Worm (Caenorhabditis elegans): Measurements from ENCODE around the gene H20J04.1.

Gene H20J04.1

DNA sequence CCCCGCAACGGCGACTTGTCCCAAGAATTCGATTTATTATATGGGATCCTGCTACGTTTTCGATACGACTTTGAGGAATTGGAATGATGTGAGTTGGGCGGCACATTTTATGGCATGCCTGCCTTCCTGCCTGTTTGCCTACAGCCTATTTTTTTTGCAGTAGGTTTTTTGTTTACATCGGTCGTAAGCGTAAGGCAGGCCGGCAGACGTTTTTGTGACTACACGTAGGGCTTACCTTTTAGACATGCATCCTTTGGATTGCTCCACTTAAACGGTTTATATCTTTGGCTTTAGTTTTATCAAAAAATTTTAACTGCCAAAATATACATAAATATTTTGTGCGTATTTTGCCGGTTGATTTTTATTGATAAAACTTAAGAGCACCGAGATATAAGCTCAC is 3.8 kb downstream of the H20J04.1 start:
- no peak for TF ChIP-seq eor-1 (tag; optimal IDR thresholded peaks at IDR 0.05)
- TF ChIP-seq lsy-12 (tag; optimal IDR thresholded peaks at IDR 0.05) = no peak
- no peak for TF ChIP-seq unc-62 (GFP tag; optimal IDR thresholded peaks at IDR 0.05)
- no peak for TF ChIP-seq fkh-10 (GFP tag; optimal IDR thresholded peaks at IDR 0.05)
- TF ChIP-seq aly-2 (tag; optimal IDR thresholded peaks at IDR 0.05) = no peak
- TF ChIP-seq snpc-4 (tag; optimal IDR thresholded peaks at IDR 0.05) = no peak
- no peak for TF ChIP-seq nfya-1 (tag; optimal IDR thresholded peaks at IDR 0.05; ENCODE audit: insufficient read depth)
- no peak for TF ChIP-seq fos-1 (tag; optimal IDR thresholded peaks at IDR 0.05)
- no peak for TF ChIP-seq egl-5 (tag; optimal IDR thresholded peaks at IDR 0.05)
- TF ChIP-seq nhr-77 (tag; optimal IDR thresholded peaks at IDR 0.05) = no peak
- TF ChIP-seq nhr-237 (tag; optimal IDR thresholded peaks at IDR 0.05) = no peak
- no peak for TF ChIP-seq tbx-2 (tag; optimal IDR thresholded peaks at IDR 0.05)
- TF ChIP-seq ceh-28 (tag; optimal IDR thresholded peaks at IDR 0.05) = no peak
- no peak for TF ChIP-seq nhr-67 (tag; optimal IDR thresholded peaks at IDR 0.05)

DNA sequence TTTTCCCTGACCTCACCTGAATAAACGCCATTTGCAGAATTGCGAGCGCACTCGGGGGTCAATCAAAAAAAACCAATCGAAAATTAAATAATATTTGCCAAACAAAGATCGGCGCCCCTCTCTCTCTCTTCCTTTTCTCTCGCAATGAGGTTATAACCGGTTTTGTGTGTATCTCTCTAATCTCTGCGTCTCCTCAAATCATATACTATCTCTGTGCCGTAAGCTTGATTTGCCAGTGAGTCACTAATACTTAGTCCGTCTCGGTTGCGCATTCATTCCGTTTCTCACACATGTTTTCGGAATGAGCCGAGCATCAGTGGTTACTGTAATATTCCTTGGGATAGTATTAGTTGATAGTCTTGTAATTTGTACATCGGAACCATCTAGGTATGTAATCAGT is 6.7 kb downstream of the H20J04.1 start:
- TF ChIP-seq pha-4 (tag; optimal IDR thresholded peaks at IDR 0.05) = peak; percentile 41
- no peak for TF ChIP-seq ZK546.5 (tag; optimal IDR thresholded peaks at IDR 0.05)
- TF ChIP-seq nhr-25 (tag; optimal IDR thresholded peaks at IDR 0.05) = peak; percentile 54

DNA sequence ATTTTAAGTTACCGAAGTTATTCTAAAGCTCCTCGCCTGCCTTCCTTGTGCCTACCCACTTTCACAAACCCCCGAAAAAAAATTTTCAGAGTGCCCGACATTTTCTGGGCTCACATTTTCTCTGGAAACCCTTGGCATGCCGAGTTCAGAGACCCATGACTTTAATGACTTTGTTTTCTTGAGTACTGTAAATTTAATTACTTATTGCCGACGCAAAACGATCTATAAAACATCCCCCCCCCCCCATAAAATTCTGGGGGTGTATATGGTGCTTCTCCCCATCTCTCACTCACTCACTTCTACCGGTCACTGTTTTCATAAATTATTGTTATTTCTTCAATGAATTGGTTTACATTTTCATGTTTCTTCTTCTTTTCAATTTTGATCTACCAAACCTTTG is 12.5 kb downstream of the H20J04.1 start, which contains the start of gene try-9:
Gene try-9, plus strand, starts transcription at position 301 of the 400 bp plus-strand sequence.
- no peak for TF ChIP-seq pqm-1 (tag; optimal IDR thresholded peaks at IDR 0.05)
- no peak for TF ChIP-seq ceh-28 (tag; optimal IDR thresholded peaks at IDR 0.05)
- TF ChIP-seq mdl-1 (tag; optimal IDR thresholded peaks at IDR 0.05) = no peak
- TF ChIP-seq nhr-67 (tag; optimal IDR thresholded peaks at IDR 0.05) = no peak
- TF ChIP-seq fkh-2 (tag; optimal IDR thresholded peaks at IDR 0.05) = no peak
- TF ChIP-seq ceh-82 (tag; optimal IDR thresholded peaks at IDR 0.05) = no peak
- no peak for TF ChIP-seq zag-1 (tag; optimal IDR thresholded peaks at IDR 0.05)
- TF ChIP-seq nhr-12 (tag; optimal IDR thresholded peaks at IDR 0.05) = no peak
- no peak for TF ChIP-seq ztf-4 (tag; optimal IDR thresholded peaks at IDR 0.05)
- TF ChIP-seq nfya-1 (tag; optimal IDR thresholded peaks at IDR 0.05; ENCODE audit: insufficient read depth) = no peak
- TF ChIP-seq nhr-28 (tag; optimal IDR thresholded peaks at IDR 0.05) = no peak
- TF ChIP-seq unc-62 (GFP tag; optimal IDR thresholded peaks at IDR 0.05) = no peak
- TF ChIP-seq nhr-77 (tag; optimal IDR thresholded peaks at IDR 0.05) = no peak
- TF ChIP-seq nhr-237 (tag; optimal IDR thresholded peaks at IDR 0.05) = no peak
- no peak for TF ChIP-seq ama-1 (optimal IDR thresholded peaks at IDR 0.05)
- no peak for TF ChIP-seq mml-1 (tag; optimal IDR thresholded peaks at IDR 0.05)
- TF ChIP-seq nhr-25 (tag; optimal IDR thresholded peaks at IDR 0.05) = no peak
- no peak for TF ChIP-seq elt-3 (tag; optimal IDR thresholded peaks at IDR 0.05)

DNA sequence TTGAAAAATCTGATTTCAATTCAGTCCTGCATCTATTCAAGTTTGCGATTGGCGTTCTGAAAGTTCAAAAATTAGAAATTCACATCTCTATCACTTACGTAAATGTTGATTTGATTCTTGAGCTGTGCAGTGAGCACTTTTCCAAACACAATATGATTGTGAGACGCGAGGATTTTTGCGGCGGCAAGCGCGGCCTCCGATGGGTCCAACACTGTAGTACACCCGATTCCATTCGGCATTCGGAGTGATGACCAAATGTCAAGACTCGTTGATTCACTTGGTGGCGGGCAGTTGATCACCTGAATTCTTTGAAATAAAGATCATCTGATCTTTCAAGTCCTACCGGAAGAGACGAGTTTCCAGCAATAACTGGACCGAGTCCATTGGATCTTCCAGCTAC is 14.3 kb downstream of the H20J04.1 start:
- TF ChIP-seq ceh-9 (tag; optimal IDR thresholded peaks at IDR 0.05) = no peak
- no peak for TF ChIP-seq aly-2 (tag; optimal IDR thresholded peaks at IDR 0.05)
- no peak for TF ChIP-seq nfya-1 (tag; optimal IDR thresholded peaks at IDR 0.05; ENCODE audit: insufficient read depth)
- TF ChIP-seq nhr-12 (tag; optimal IDR thresholded peaks at IDR 0.05) = no peak
- no peak for TF ChIP-seq nhr-23 (tag; optimal IDR thresholded peaks at IDR 0.05)
- no peak for TF ChIP-seq nhr-76 (tag; optimal IDR thresholded peaks at IDR 0.05)
- TF ChIP-seq nhr-43 (tag; optimal IDR thresholded peaks at IDR 0.05; ENCODE audit: poor library complexity, severe bottlenecking) = no peak
- no peak for TF ChIP-seq daf-12 (tag; optimal IDR thresholded peaks at IDR 0.05)
- no peak for TF ChIP-seq fos-1 (tag; optimal IDR thresholded peaks at IDR 0.05)
- no peak for TF ChIP-seq ceh-16 (tag; optimal IDR thresholded peaks at IDR 0.05)
- TF ChIP-seq mml-1 (tag; optimal IDR thresholded peaks at IDR 0.05) = no peak
- TF ChIP-seq nhr-67 (tag; optimal IDR thresholded peaks at IDR 0.05) = no peak
- TF ChIP-seq ZK546.5 (tag; optimal IDR thresholded peaks at IDR 0.05) = no peak
- no peak for TF ChIP-seq tbx-2 (tag; optimal IDR thresholded peaks at IDR 0.05)
- no peak for TF ChIP-seq unc-39 (tag; optimal IDR thresholded peaks at IDR 0.05)
- no peak for TF ChIP-seq nhr-77 (tag; optimal IDR thresholded peaks at IDR 0.05)
- TF ChIP-seq ztf-4 (tag; optimal IDR thresholded peaks at IDR 0.05) = no peak

DNA sequence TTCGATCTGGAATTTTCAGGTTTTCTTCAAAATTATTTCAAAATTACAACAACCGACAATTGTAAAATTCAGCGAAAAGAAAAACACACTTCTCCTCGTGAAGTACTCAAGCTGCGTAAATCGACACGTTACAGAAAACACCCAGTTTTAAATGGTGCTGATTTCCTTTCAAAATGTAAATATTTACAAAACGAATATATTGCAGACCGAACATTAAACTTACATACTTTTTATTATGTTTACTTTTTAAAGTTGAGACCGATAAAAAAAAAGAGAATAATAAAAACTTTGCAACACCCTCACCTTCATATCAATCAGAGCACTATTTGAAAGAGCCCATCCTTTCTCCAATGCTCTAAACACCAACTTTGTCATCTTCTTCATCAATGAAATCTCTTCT is 15.4 kb downstream of the H20J04.1 start:
- TF ChIP-seq elt-2 (tag; optimal IDR thresholded peaks at IDR 0.05) (peak; percentile 0), nhr-11 (tag; optimal IDR thresholded peaks at IDR 0.05) (no peak), pha-4 (tag; optimal IDR thresholded peaks at IDR 0.05) (peak; percentile 78)

Measured in whole organism, L3 larva.